Worm (Caenorhabditis elegans): ENCODE results near the gene B0454.5.

The B0454.5 gene

ce11 chrII:3078496-3078895 is 39.8 kb downstream of the B0454.5 start, which contains the start of gene copb-1:
TSS of gene copb-1 (plus strand) at chrII:3078796.
- no peak for TF ChIP-seq cnd-1 (tag; optimal IDR thresholded peaks at IDR 0.05)
- no peak for TF ChIP-seq ztf-11 (tag; optimal IDR thresholded peaks at IDR 0.05)
- TF ChIP-seq zip-8 (tag; optimal IDR thresholded peaks at IDR 0.05): no peak
- no peak for TF ChIP-seq mep-1 (tag; optimal IDR thresholded peaks at IDR 0.05)
- TF ChIP-seq sptf-1 (tag; optimal IDR thresholded peaks at IDR 0.05): no peak
- no peak for TF ChIP-seq ces-1 (GFP tag; optimal IDR thresholded peaks at IDR 0.05)
- TF ChIP-seq unc-62 (GFP tag; optimal IDR thresholded peaks at IDR 0.05): no peak
- no peak for TF ChIP-seq nhr-2 (tag; optimal IDR thresholded peaks at IDR 0.05)
- TF ChIP-seq nhr-76 (tag; optimal IDR thresholded peaks at IDR 0.05): no peak
- no peak for TF ChIP-seq snpc-4 (tag; optimal IDR thresholded peaks at IDR 0.05)
- no peak for TF ChIP-seq lin-32 (GFP tag; optimal IDR thresholded peaks at IDR 0.05)
- no peak for TF ChIP-seq ceh-43 (GFP tag; optimal IDR thresholded peaks at IDR 0.05)
- no peak for TF ChIP-seq M03D4.4 (tag; optimal IDR thresholded peaks at IDR 0.05)
- TF ChIP-seq flh-1 (GFP tag; optimal IDR thresholded peaks at IDR 0.05): no peak
- no peak for TF ChIP-seq unc-120 (tag; optimal IDR thresholded peaks at IDR 0.05; ENCODE audit: poor library complexity, severe bottlenecking)
- no peak for TF ChIP-seq ceh-83 (GFP tag; optimal IDR thresholded peaks at IDR 0.05)

- TF ChIP-seq bed-3 (GFP tag; optimal IDR thresholded peaks at IDR 0.05) (no peak), elt-3 (tag; optimal IDR thresholded peaks at IDR 0.05) (no peak), mab-5 (tag; optimal IDR thresholded peaks at IDR 0.05) (no peak), lin-32 (GFP tag; optimal IDR thresholded peaks at IDR 0.05) (no peak), unc-39 (tag; optimal IDR thresholded peaks at IDR 0.05) (no peak), unc-62 (GFP tag; optimal IDR thresholded peaks at IDR 0.05) (no peak)
Measured at ce11 chrII:3087134-3087533, 48.5 kb downstream of the B0454.5 start.
